Worm (Caenorhabditis elegans): ENCODE results near the gene ift-139.

Gene ift-139

DNA sequence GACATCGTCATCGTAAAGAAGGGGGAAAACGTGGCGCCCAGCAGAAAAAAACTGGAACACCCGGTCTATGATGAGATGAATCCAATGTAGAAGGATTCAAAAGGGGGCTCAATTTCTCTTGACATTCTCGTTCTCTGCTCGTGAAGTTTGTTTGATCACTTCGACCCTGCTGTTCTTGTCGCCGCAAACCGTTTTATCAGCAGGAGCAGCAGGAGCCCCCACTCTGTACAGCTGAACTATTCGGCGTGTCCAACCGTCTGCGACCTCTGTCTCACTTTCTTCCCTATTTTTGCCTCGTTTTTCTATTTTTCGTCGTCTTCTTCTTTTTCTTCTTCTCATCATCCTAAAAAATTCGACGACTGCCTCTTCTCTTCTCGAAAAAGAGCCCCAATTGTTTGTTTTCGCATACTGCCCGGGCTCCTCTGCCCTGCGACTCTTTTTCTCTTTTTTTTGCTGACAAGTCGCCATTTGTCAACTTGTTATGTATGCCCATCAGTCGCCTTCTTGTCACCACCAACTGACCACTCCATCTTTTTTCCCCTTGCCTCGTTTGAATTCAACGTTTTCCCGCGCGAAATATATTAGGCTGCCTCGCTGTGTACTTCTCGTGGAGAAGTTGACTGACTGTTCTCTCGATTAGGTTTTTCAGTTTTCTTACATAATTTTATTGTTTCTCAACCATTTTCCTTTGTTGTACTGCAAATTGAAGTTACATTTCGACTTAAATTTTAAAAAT is 50.1 kb downstream of the ift-139 start (continued):
- TF ChIP-seq Y5F2A.4 (GFP tag; optimal IDR thresholded peaks at IDR 0.05) (no peak), cey-2 (tag; optimal IDR thresholded peaks at IDR 0.05; ENCODE audit: borderline replicate concordance, insufficient read depth) (no peak), zfp-3 (GFP tag; conservative IDR thresholded peaks at IDR 0.05) (no peak), nhr-41 (GFP tag; IDR thresholded peaks at IDR 0.05) (0 out of 2 replicates have a peak, but pooled peaks have one; percentile 34), Y105C5A.15 (GFP tag; IDR thresholded peaks at IDR 0.05) (no peak), vab-7 (GFP tag; IDR thresholded peaks at IDR 0.05) (no peak), aha-1 (tag) (peak; percentile 42), tag-97 (GFP tag; IDR thresholded peaks at IDR 0.05) (no peak), dpl-1 (GFP tag; optimal IDR thresholded peaks at IDR 0.05) (peak; percentile 75), ZK546.5 (tag; optimal IDR thresholded peaks at IDR 0.05) (no peak), gei-8 (GFP tag; optimal IDR thresholded peaks at IDR 0.05) (no peak), pha-4 (GFP tag; IDR thresholded peaks at IDR 0.05) (no peak), pha-4 (tag; optimal IDR thresholded peaks at IDR 0.05) (no peak), pqm-1 (tag; optimal IDR thresholded peaks at IDR 0.05) (no peak), hmg-1.1 (GFP tag; IDR thresholded peaks at IDR 0.05) (0 out of 2 replicates have a peak, but pooled peaks have one; percentile 28), D1046.2 (GFP tag; IDR thresholded peaks at IDR 0.05) (no peak), snpc-4 (tag; optimal IDR thresholded peaks at IDR 0.05) (no peak), lin-1 (GFP tag; IDR thresholded peaks at IDR 0.05) (no peak), mes-2 (tag; optimal IDR thresholded peaks at IDR 0.05; ENCODE audit: poor library complexity, severe bottlenecking) (peak; percentile 66), lin-13 (GFP tag; optimal IDR thresholded peaks at IDR 0.05) (no peak), Y75B8A.6 (GFP tag; IDR thresholded peaks at IDR 0.05) (no peak), nhr-42 (GFP tag; IDR thresholded peaks at IDR 0.05) (no peak), lin-39 (tag; optimal IDR thresholded peaks at IDR 0.05) (no peak), tra-1 (GFP tag; IDR thresholded peaks at IDR 0.05) (no peak), F10B5.3 (tag; optimal IDR thresholded peaks at IDR 0.05) (no peak), ztf-11 (tag; optimal IDR thresholded peaks at IDR 0.05) (no peak), ceh-82 (tag; optimal IDR thresholded peaks at IDR 0.05) (no peak), egl-43 (GFP tag; IDR thresholded peaks at IDR 0.05) (no peak), zag-1 (tag; optimal IDR thresholded peaks at IDR 0.05) (no peak), unc-39 (tag; optimal IDR thresholded peaks at IDR 0.05) (no peak), nhr-76 (tag; optimal IDR thresholded peaks at IDR 0.05) (no peak), snpc-1.2 (GFP tag; IDR thresholded peaks at IDR 0.05) (no peak), nhr-25 (tag; optimal IDR thresholded peaks at IDR 0.05; ENCODE audit: borderline replicate concordance, insufficient read depth) (no peak), mxl-3 (GFP tag; optimal IDR thresholded peaks at IDR 0.05) (no peak), jun-1 (tag; optimal IDR thresholded peaks at IDR 0.05) (no peak), aly-2 (tag; optimal IDR thresholded peaks at IDR 0.05) (no peak), php-3 (GFP tag; IDR thresholded peaks at IDR 0.05) (no peak), dmd-8 (GFP tag; IDR thresholded peaks at IDR 0.05) (no peak), R02D3.7 (tag; optimal IDR thresholded peaks at IDR 0.05) (no peak), nhr-102 (tag; optimal IDR thresholded peaks at IDR 0.05) (no peak), ceh-28 (tag; optimal IDR thresholded peaks at IDR 0.05) (no peak), F37D6.2 (tag; optimal IDR thresholded peaks at IDR 0.05) (no peak), mdl-1 (tag; optimal IDR thresholded peaks at IDR 0.05) (no peak), F44E2.7 (GFP tag; IDR thresholded peaks at IDR 0.05) (no peak), mxl-2 (GFP tag; conservative IDR thresholded peaks at IDR 0.05) (no peak), lir-3 (tag; optimal IDR thresholded peaks at IDR 0.05) (no peak), mdt-29 (GFP tag; IDR thresholded peaks at IDR 0.05) (no peak), madf-9 (GFP tag; conservative IDR thresholded peaks at IDR 0.05) (no peak), hlh-30 (tag; optimal IDR thresholded peaks at IDR 0.05; ENCODE audit: insufficient read depth) (no peak)

Data from whole organism, L4 larva.